Worm (Caenorhabditis elegans) whole organism, late embryonic: ENCODE data around the gene irld-55.

ENCODE experiments used
- C38D4.7 ChIP-seq: fragments of 200-800 bp; sonication (Bioruptor generic); optimal IDR thresholded peaks from 2 replicates; lab custom pipeline; 2018; ENCODE audit warnings: mild to moderate bottlenecking, missing genetic modification characterization, moderate library complexity, missing compliant biosample characterization
- elt-2 ChIP-seq: sonication (generic microtip); optimal IDR thresholded peaks from 2 replicates; lab custom pipeline; 2016; ENCODE audit warnings: missing genetic modification reagents, missing genetic modification characterization, missing compliant biosample characterization
- fax-1 ChIP-seq: sonication (generic microtip); optimal IDR thresholded peaks from 2 replicates; lab custom pipeline; 2016; ENCODE audit warnings: missing genotype, missing genetic modification characterization, missing compliant biosample characterization
- pag-3 ChIP-seq: sonication (generic microtip); optimal IDR thresholded peaks from 2 replicates; lab custom pipeline; 2016; ENCODE audit warnings: missing compliant biosample characterization, missing genetic modification characterization, borderline replicate concordance
- unc-42 ChIP-seq: sonication (generic microtip); optimal IDR thresholded peaks from 2 replicates; lab custom pipeline; 2016; ENCODE audit warnings: missing genotype, missing genetic modification characterization, missing compliant biosample characterization

ce11 chrIV:14070185-14070991, 50.4 kb downstream of the irld-55 start:
- no peak for TF ChIP-seq C38D4.7 (GFP tag; lab: Kevin White, UChicago)
- no peak for TF ChIP-seq elt-2 (tag; lab: Kevin White, UChicago)
- no peak for TF ChIP-seq unc-42 (tag; lab: Kevin White, UChicago)
- no peak for TF ChIP-seq fax-1 (tag; lab: Kevin White, UChicago)
- no peak for TF ChIP-seq pag-3
